Fruit fly (Drosophila melanogaster) whole organism, prepupa: ENCODE measurements around the gene CG1440.

Source experiments
- CG10631 ChIP-seq: fragments of 200-800 bp; sonication (Bioruptor generic); optimal IDR thresholded peaks from 2 replicates; lab custom pipeline; 2016; ENCODE audit warnings: missing biosample characterization, missing genetic modification characterization
- CG11294 ChIP-seq: fragments of 200-800 bp; sonication (Bioruptor generic); IDR thresholded peaks from 2 replicates; pipeline ENCODE4 v1.3.6; 2022; ENCODE audit warnings: missing biosample characterization, missing genetic modification characterization
- CG11762 ChIP-seq: fragments of 200-800 bp; sonication (Bioruptor generic); optimal IDR thresholded peaks from 3 replicates; lab custom pipeline; 2016; ENCODE audit warnings: missing biosample characterization, missing genetic modification characterization; ENCODE audit not compliant: insufficient read depth
- CG15336 ChIP-seq: fragments of 200-800 bp; sonication (Bioruptor generic); IDR thresholded peaks from 2 replicates; pipeline ENCODE4 v1.3.6; 2022; ENCODE audit warnings: missing biosample characterization, missing genetic modification characterization
- CG1621 ChIP-seq: fragments of 200-800 bp; sonication (Bioruptor generic); optimal IDR thresholded peaks from 3 replicates; lab custom pipeline; 2018; ENCODE audit warnings: missing biosample characterization, mild to moderate bottlenecking, missing genetic modification characterization
- CG16779 ChIP-seq: fragments of 200-800 bp; sonication (Bioruptor generic); optimal IDR thresholded peaks from 3 replicates; lab custom pipeline; 2017; ENCODE audit warnings: missing biosample characterization, mild to moderate bottlenecking, missing genetic modification characterization
- CG34406 ChIP-seq: fragments of 200-800 bp; sonication (Bioruptor generic); optimal IDR thresholded peaks from 3 replicates; lab custom pipeline; 2016; ENCODE audit warnings: missing biosample characterization, missing genetic modification characterization
- CG3919 ChIP-seq: fragments of 200-800 bp; sonication (Bioruptor generic); optimal IDR thresholded peaks from 3 replicates; lab custom pipeline; 2016; ENCODE audit warnings: missing biosample characterization, missing genetic modification characterization
- CG4318 ChIP-seq: fragments of 200-800 bp; sonication (Bioruptor generic); optimal IDR thresholded peaks from 3 replicates; lab custom pipeline; 2017; ENCODE audit warnings: missing biosample characterization, mild to moderate bottlenecking, missing genetic modification characterization
- CG6276 ChIP-seq: fragments of 200-800 bp; sonication (Bioruptor generic); optimal IDR thresholded peaks from 2 replicates; lab custom pipeline; 2017; ENCODE audit warnings: missing biosample characterization, mild to moderate bottlenecking, missing genetic modification characterization
- CG6792 ChIP-seq: fragments of 200-800 bp; sonication (Bioruptor generic); optimal IDR thresholded peaks from 3 replicates; lab custom pipeline; 2016; ENCODE audit warnings: missing biosample characterization, missing genetic modification characterization
- CG6808 ChIP-seq: fragments of 200-800 bp; sonication (Bioruptor generic); optimal IDR thresholded peaks from 3 replicates; lab custom pipeline; 2017; ENCODE audit warnings: missing biosample characterization, missing genetic modification characterization, mild to moderate bottlenecking, moderate library complexity, missing genetic modification reagents
- CG6854 ChIP-seq: fragments of 200-800 bp; sonication (Bioruptor generic); optimal IDR thresholded peaks from 2 replicates; lab custom pipeline; 2017; ENCODE audit warnings: missing biosample characterization, mild to moderate bottlenecking, missing genetic modification characterization
- CG7368 ChIP-seq: fragments of 200-800 bp; sonication (Bioruptor generic); optimal IDR thresholded peaks from 3 replicates; lab custom pipeline; 2016; ENCODE audit warnings: missing biosample characterization, missing genetic modification characterization
- CG8632 ChIP-seq: fragments of 200-800 bp; sonication (Bioruptor generic); optimal IDR thresholded peaks from 3 replicates; lab custom pipeline; 2016; ENCODE audit warnings: missing biosample characterization, missing genetic modification characterization
- CG9139 ChIP-seq: fragments of 200-800 bp; sonication (Bioruptor generic); optimal IDR thresholded peaks from 3 replicates; lab custom pipeline; 2017; ENCODE audit warnings: missing biosample characterization, mild to moderate bottlenecking, missing genetic modification characterization
- Eip75B ChIP-seq: fragments of 200-800 bp; sonication (Bioruptor generic); optimal IDR thresholded peaks from 3 replicates; lab custom pipeline; 2016; ENCODE audit warnings: missing biosample characterization, missing genetic modification characterization
- Eip78C ChIP-seq: fragments of 200-800 bp; sonication (Bioruptor generic); peaks from one replicate; lab custom pipeline; 2016; ENCODE audit warnings: missing biosample characterization, missing genetic modification characterization
- Ets21C ChIP-seq: fragments of 200-800 bp; sonication (Bioruptor generic); optimal IDR thresholded peaks from 3 replicates; lab custom pipeline; 2016; ENCODE audit warnings: missing biosample characterization, missing genetic modification characterization
- Gug ChIP-seq: fragments of 200-800 bp; sonication (Bioruptor generic); IDR thresholded peaks from 2 replicates; pipeline ENCODE4 v1.3.6; 2022; ENCODE audit warnings: missing biosample characterization, missing genetic modification characterization
- Hr38 ChIP-seq: sonication (Bioruptor generic); optimal IDR thresholded peaks from 2 replicates; lab custom pipeline; 2016; ENCODE audit warnings: missing biosample characterization, missing genetic modification characterization
- Hr39 ChIP-seq: fragments of 200-800 bp; sonication (Bioruptor generic); optimal IDR thresholded peaks from 2 replicates; lab custom pipeline; 2016; ENCODE audit warnings: missing biosample characterization, missing genetic modification characterization
- Hr4 ChIP-seq: fragments of 200-800 bp; sonication (Bioruptor generic); optimal IDR thresholded peaks from 3 replicates; lab custom pipeline; 2016; ENCODE audit warnings: missing biosample characterization, missing genetic modification characterization
- Lpt ChIP-seq: fragments of 200-800 bp; sonication (Bioruptor generic); optimal IDR thresholded peaks from 3 replicates; lab custom pipeline; 2016; ENCODE audit warnings: missing biosample characterization, missing genetic modification characterization
- OdsH ChIP-seq: fragments of 200-800 bp; sonication (Bioruptor generic); optimal IDR thresholded peaks from 3 replicates; lab custom pipeline; 2016; ENCODE audit warnings: missing biosample characterization, missing genetic modification characterization
- Smox ChIP-seq: fragments of 200-800 bp; sonication (Bioruptor generic); optimal IDR thresholded peaks from 3 replicates; lab custom pipeline; 2016; ENCODE audit warnings: missing biosample characterization, missing genetic modification characterization
- Sox102F ChIP-seq: fragments of 200-800 bp; sonication (Bioruptor generic); optimal IDR thresholded peaks from 2 replicates; lab custom pipeline; 2016; ENCODE audit warnings: missing biosample characterization, mild to moderate bottlenecking, missing genetic modification characterization
- Sox14 ChIP-seq: fragments of 200-800 bp; sonication (Bioruptor generic); optimal IDR thresholded peaks from 3 replicates; lab custom pipeline; 2016; ENCODE audit warnings: missing biosample characterization, missing genetic modification characterization
- Sox15 ChIP-seq: fragments of 200-800 bp; sonication (Bioruptor generic); optimal IDR thresholded peaks from 3 replicates; lab custom pipeline; 2016; ENCODE audit warnings: missing biosample characterization, missing genetic modification characterization
- achi ChIP-seq: fragments of 200-800 bp; sonication (Bioruptor generic); optimal IDR thresholded peaks from 3 replicates; lab custom pipeline; 2016; ENCODE audit warnings: missing biosample characterization, missing genetic modification characterization
- dac ChIP-seq: fragments of 200-800 bp; sonication (Bioruptor generic); optimal IDR thresholded peaks from 2 replicates; lab custom pipeline; 2017; ENCODE audit warnings: missing biosample characterization, mild to moderate bottlenecking, missing genetic modification characterization
- dsx ChIP-seq: fragments of 200-800 bp; optimal IDR thresholded peaks from 3 replicates; lab custom pipeline; 2019; ENCODE audit warnings: missing biosample characterization, mild to moderate bottlenecking, missing genetic modification characterization, moderate library complexity; ENCODE audit not compliant: poor library complexity, severe bottlenecking
- eg ChIP-seq: fragments of 200-800 bp; sonication (Bioruptor generic); IDR thresholded peaks from 3 replicates; pipeline ENCODE4 v1.3.6; 2022; ENCODE audit warnings: missing biosample characterization, missing genetic modification characterization
- esn ChIP-seq: fragments of 200-800 bp; sonication (Bioruptor generic); optimal IDR thresholded peaks from 2 replicates; lab custom pipeline; 2016; ENCODE audit warnings: missing biosample characterization, mild to moderate bottlenecking, missing genetic modification characterization, moderate library complexity
- fd59A ChIP-seq: fragments of 200-800 bp; sonication (Bioruptor generic); optimal IDR thresholded peaks from 2 replicates; lab custom pipeline; 2017; ENCODE audit warnings: missing biosample characterization, mild to moderate bottlenecking, missing genetic modification characterization, missing genetic modification reagents
- fd85E ChIP-seq: fragments of 200-800 bp; sonication (Bioruptor generic); optimal IDR thresholded peaks from 3 replicates; lab custom pipeline; 2016; ENCODE audit warnings: missing biosample characterization, missing genetic modification characterization
- net ChIP-seq: fragments of 200-800 bp; sonication (Bioruptor generic); optimal IDR thresholded peaks from 3 replicates; lab custom pipeline; 2016; ENCODE audit warnings: missing biosample characterization, missing genetic modification characterization
- pdm3 ChIP-seq: fragments of 200-800 bp; sonication (Bioruptor generic); optimal IDR thresholded peaks from 3 replicates; lab custom pipeline; 2016; ENCODE audit warnings: missing biosample characterization, missing genetic modification characterization
- salr ChIP-seq, 2 experiments: fragments of 200-800 bp; sonication (Bioruptor generic); optimal IDR thresholded peaks; 3 replicates each; lab custom pipeline; 2016 to 2018; ENCODE audit warnings: missing biosample characterization in 2 of 2, missing genetic modification characterization in 2 of 2, mild to moderate bottlenecking in 1 of 2
- spab ChIP-seq: fragments of 200-800 bp; sonication (Bioruptor generic); optimal IDR thresholded peaks from 2 replicates; lab custom pipeline; 2017; ENCODE audit warnings: missing biosample characterization, mild to moderate bottlenecking, missing genetic modification characterization, missing genetic modification reagents
- ss ChIP-seq, 2 experiments: fragments of 200-800 bp; sonication (Bioruptor generic); optimal IDR thresholded peaks; 2 replicates in 1 of 2; 3 replicates in 1 of 2; lab custom pipeline; 2017 to 2018; ENCODE audit warnings: mild to moderate bottlenecking in 2 of 2, missing biosample characterization in 2 of 2, missing genetic modification characterization in 2 of 2, moderate library complexity in 1 of 2
- svp ChIP-seq: fragments of 200-800 bp; sonication (Bioruptor generic); peaks from one replicate; lab custom pipeline; 2016; ENCODE audit warnings: missing biosample characterization, missing genetic modification characterization
- topi ChIP-seq: fragments of 200-800 bp; sonication (Bioruptor generic); optimal IDR thresholded peaks from 3 replicates; lab custom pipeline; 2016; ENCODE audit warnings: missing biosample characterization, missing genetic modification characterization

CG1440 gene

DNA sequence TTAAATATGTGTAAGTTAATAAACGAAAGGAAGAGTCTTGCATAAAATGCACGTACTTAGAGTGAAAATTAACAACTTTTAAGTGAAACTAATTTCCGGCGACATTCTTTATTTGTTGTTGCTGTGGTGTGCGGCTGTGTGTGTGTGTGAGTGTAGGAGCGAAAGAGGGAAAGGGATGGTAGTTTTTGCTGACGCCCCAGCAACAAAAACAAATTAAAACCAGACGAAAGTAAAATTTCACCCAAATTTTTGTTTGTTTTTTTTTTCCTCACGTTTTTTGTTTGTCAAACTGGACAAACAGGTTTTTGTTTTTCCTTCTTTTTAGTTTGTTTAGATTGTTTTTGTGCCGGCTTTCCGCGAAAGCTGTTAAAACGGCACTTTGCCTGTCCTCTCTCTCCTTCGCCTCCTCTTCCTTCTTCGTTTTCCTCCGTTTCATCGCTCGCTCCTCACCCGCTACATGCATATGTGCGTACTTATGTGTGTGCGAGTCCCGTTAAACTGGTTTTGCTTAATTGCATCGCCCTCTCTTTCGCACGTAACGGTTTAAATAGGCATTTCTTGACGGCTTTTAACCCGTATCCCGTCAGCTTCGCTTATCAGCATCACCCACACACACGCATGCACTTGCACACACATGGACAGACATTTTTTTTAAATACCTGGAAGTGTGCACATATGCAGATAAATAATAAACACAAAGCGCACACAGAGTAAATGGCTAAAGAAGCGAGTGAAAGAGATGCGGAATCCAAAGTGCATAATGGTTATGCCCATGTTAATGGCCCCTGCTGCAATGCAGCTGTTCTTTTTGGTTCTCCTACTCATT lies 641 bp downstream of the CG1440 start, which contains the start of gene Miga (continued):
- TF ChIP-seq CG3919 (no peak), CG11762 (GFP tag; lab: Kevin White, UChicago) (peak; percentile 11), CG6808 (GFP tag; lab: Kevin White, UChicago) (peak; percentile 18), Ets21C (GFP tag; lab: Kevin White, UChicago) (no peak), eg (GFP tag; lab: Robert Waterston, UW) (peak; percentile 21; the same call in 1 of the 3 replicates), Sox14 (no peak), CG9139 (GFP tag; lab: Kevin White, UChicago) (peak; percentile 35), Eip75B (GFP tag; lab: Kevin White, UChicago) (no peak), pdm3 (GFP tag; lab: Kevin White, UChicago) (no peak), CG16779 (tag; lab: Kevin White, UChicago) (peak; percentile 27), esn (GFP tag; lab: Kevin White, UChicago) (no peak), CG7368 (GFP tag; lab: Kevin White, UChicago) (no peak), Lpt (GFP tag; lab: Kevin White, UChicago) (peak; percentile 63), Sox102F (GFP tag; lab: Kevin White, UChicago) (peak; percentile 8), CG11294 (no peak), CG1621 (tag; lab: Kevin White, UChicago) (peak; percentile 44), fd85E (GFP tag; lab: Kevin White, UChicago) (no peak), Sox15 (GFP tag; lab: Kevin White, UChicago) (no peak), OdsH (GFP tag; lab: Kevin White, UChicago) (no peak), svp (GFP tag; lab: Kevin White, UChicago) (peak; percentile 75), topi (GFP tag; lab: Kevin White, UChicago) (no peak), CG8632 (GFP tag; lab: Kevin White, UChicago) (no peak), dsx (peak; percentile 56), CG34406 (no peak), fd59A (GFP tag; lab: Kevin White, UChicago) (no peak), CG6792 (GFP tag; lab: Kevin White, UChicago) (no peak), Hr4 (GFP tag; lab: Kevin White, UChicago) (no peak), net (GFP tag; lab: Kevin White, UChicago) (no peak), Hr38 (GFP tag; lab: Kevin White, UChicago) (no peak), CG6854 (peak; percentile 54), achi (no peak), Hr39 (GFP tag; lab: Kevin White, UChicago) (no peak), salr (GFP tag; optimal IDR thresholded peaks at IDR 0.05; lab: Kevin White, UChicago) (no peak), CG6276 (GFP tag; lab: Kevin White, UChicago) (peak; percentile 47), CG4318 (GFP tag; lab: Kevin White, UChicago) (no peak), Smox (GFP tag; lab: Kevin White, UChicago) (no peak), dac (GFP tag; lab: Kevin White, UChicago) (no peak), ss (GFP tag; optimal IDR thresholded peaks at IDR 0.05; lab: Kevin White, UChicago) (peak; percentile 67 to 77), Gug (GFP tag; lab: Robert Waterston, UW) (no peak), CG10631 (GFP tag; lab: Kevin White, UChicago) (no peak), spab (GFP tag; lab: Kevin White, UChicago) (peak; percentile 9), Eip78C (peak; percentile 84), CG15336 (peak; percentile 33; the same call in 1 of the 2 replicates)
